Worm (Caenorhabditis elegans): ENCODE results near the gene tars-1.

tars-1 gene

DNA sequence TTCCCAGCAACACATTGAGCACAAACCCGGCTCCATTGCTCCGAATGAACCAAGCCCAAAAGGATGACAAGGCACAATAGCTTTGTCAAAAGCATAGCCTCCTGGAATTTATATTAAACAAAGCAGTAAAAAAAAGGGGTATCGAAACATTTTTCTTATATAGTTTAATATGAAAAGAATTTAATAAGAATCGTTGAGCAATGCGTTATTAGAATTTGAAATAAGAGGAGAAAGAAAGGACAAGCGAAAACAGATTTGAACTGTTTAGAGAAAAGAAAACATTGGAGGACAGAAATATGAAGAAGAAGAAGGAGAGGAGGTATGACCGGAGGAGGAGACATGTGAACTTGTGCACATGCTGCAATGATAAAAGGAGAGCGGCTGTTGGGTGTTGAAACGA lies 10.3 kb downstream of the tars-1 start, which contains the start of gene C47D12.5:
Gene C47D12.5 (minus strand): TSS at position 101 of the 400 bp plus-strand sequence.
- TF ChIP-seq pqm-1 (tag; optimal IDR thresholded peaks at IDR 0.05), result no peak
- no peak for TF ChIP-seq fkh-10 (GFP tag; optimal IDR thresholded peaks at IDR 0.05)
- TF ChIP-seq zag-1 (tag; optimal IDR thresholded peaks at IDR 0.05), result no peak
- no peak for TF ChIP-seq nhr-20 (tag; optimal IDR thresholded peaks at IDR 0.05)
- no peak for TF ChIP-seq tbx-2 (tag; optimal IDR thresholded peaks at IDR 0.05)
- TF ChIP-seq xbp-1 (tag; optimal IDR thresholded peaks at IDR 0.05), result no peak
- TF ChIP-seq ceh-90 (tag; optimal IDR thresholded peaks at IDR 0.05), result no peak
- no peak for TF ChIP-seq elt-2 (tag; optimal IDR thresholded peaks at IDR 0.05)
- TF ChIP-seq sox-4 (tag; optimal IDR thresholded peaks at IDR 0.05), result no peak
- TF ChIP-seq unc-30 (tag; optimal IDR thresholded peaks at IDR 0.05), result no peak
- TF ChIP-seq vab-15 (tag; optimal IDR thresholded peaks at IDR 0.05), result no peak
- TF ChIP-seq lin-39 (tag; optimal IDR thresholded peaks at IDR 0.05), result no peak
- no peak for TF ChIP-seq fos-1 (tag; optimal IDR thresholded peaks at IDR 0.05)
- TF ChIP-seq nhr-71 (tag; optimal IDR thresholded peaks at IDR 0.05), result no peak
- TF ChIP-seq ztf-4 (tag; optimal IDR thresholded peaks at IDR 0.05), result no peak
- no peak for TF ChIP-seq ama-1 (optimal IDR thresholded peaks at IDR 0.05)

DNA sequence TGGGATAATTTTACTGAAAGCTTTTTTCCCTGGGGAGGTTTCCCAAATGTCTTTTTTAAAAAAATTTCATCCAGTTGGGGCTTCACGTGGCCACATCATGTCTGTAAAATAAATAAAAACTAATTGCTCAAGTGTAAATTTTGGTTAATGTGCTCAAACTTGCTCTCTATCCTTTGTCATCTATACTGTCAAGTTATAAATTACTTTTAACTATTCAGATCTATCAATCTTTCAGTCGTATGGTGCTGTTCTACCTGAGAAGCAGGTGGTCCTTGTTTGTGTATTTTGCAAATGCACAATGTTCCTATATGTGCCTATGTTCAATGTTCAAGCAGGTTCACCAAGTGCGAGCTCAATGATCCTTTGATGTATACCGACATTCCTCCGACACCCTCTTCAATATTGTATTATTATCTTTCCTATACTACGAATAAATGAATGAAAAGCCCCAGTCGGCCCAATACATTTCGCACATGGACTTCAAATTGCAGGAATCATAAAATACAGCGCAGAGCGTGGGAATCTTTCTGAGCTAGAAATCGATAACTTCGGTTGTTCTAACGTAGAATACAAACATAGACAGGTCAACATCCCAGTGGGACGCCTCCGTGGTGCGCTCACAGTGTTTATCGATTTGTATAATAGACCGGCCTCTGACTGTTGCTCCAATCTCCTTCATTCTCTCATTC lies 14.2 kb downstream of the tars-1 start, which contains the start of the genes sfxn-1.4 and C47D12.4:
Gene sfxn-1.4 (minus strand): TSS at position 101 of the 689 bp plus-strand sequence.
Gene C47D12.4 (plus strand): TSS at position 639 of the 689 bp plus-strand sequence.
- no peak for TF ChIP-seq unc-86 (tag; optimal IDR thresholded peaks at IDR 0.05)
- TF ChIP-seq ztf-4 (tag; optimal IDR thresholded peaks at IDR 0.05), result no peak
- TF ChIP-seq nhr-12 (tag; optimal IDR thresholded peaks at IDR 0.05), result no peak
- no peak for TF ChIP-seq lin-35 (GFP tag; optimal IDR thresholded peaks at IDR 0.05)
- TF ChIP-seq blmp-1 (tag; optimal IDR thresholded peaks at IDR 0.05), result no peak
- no peak for TF ChIP-seq ama-1 (optimal IDR thresholded peaks at IDR 0.05)
- no peak for TF ChIP-seq alr-1 (tag; optimal IDR thresholded peaks at IDR 0.05; ENCODE audit: borderline replicate concordance)
- TF ChIP-seq unc-98 (GFP tag; IDR thresholded peaks at IDR 0.05), result no peak
- no peak for TF ChIP-seq swsn-7 (tag; optimal IDR thresholded peaks at IDR 0.05)
- TF ChIP-seq egl-13 (tag; optimal IDR thresholded peaks at IDR 0.05), result no peak
- TF ChIP-seq aha-1 (tag; optimal IDR thresholded peaks at IDR 0.05), result no peak

DNA sequence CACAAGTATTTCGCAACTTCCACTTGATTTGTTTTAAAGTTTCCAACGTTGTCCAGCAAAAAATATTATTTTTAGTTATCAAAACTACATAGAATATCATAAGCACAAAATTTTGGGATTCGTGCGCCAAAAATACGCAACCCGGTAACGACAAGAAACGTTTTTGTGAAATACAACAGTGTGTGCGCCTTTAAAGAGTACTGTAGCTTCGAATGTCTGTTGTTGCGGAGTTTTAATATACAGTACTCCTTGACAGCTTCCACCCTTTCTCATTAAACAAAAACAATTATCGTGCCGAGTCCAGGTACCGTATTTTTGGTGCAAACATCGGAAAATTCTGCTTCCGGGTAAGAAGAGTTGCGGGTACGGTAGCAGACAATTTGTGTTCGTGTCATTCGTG lies 15.2 kb downstream of the tars-1 start:
- TF ChIP-seq lin-35 (GFP tag; optimal IDR thresholded peaks at IDR 0.05), result no peak
- TF ChIP-seq fkh-8 (tag; optimal IDR thresholded peaks at IDR 0.05), result no peak
- TF ChIP-seq sox-4 (tag; optimal IDR thresholded peaks at IDR 0.05), result no peak
- no peak for TF ChIP-seq ceh-82 (tag; optimal IDR thresholded peaks at IDR 0.05)
- no peak for TF ChIP-seq unc-130 (tag; optimal IDR thresholded peaks at IDR 0.05)
- no peak for TF ChIP-seq zip-4 (GFP tag; optimal IDR thresholded peaks at IDR 0.05)
- TF ChIP-seq ets-5 (GFP tag; IDR thresholded peaks at IDR 0.05), result no peak
- no peak for TF ChIP-seq sup-37 (GFP tag; optimal IDR thresholded peaks at IDR 0.05)
- no peak for TF ChIP-seq unc-30 (tag; optimal IDR thresholded peaks at IDR 0.05)
- no peak for TF ChIP-seq ceh-88 (GFP tag; IDR thresholded peaks at IDR 0.05)
- no peak for TF ChIP-seq egl-13 (tag; optimal IDR thresholded peaks at IDR 0.05)
- no peak for TF ChIP-seq C16A3.4 (tag; optimal IDR thresholded peaks at IDR 0.05)
- no peak for TF ChIP-seq lin-14 (GFP tag; optimal IDR thresholded peaks at IDR 0.05)
- no peak for TF ChIP-seq mab-9 (GFP tag; IDR thresholded peaks at IDR 0.05)
- TF ChIP-seq blmp-1 (tag; optimal IDR thresholded peaks at IDR 0.05), result no peak
- TF ChIP-seq pax-3 (tag; optimal IDR thresholded peaks at IDR 0.05), result no peak
- no peak for TF ChIP-seq hlh-17 (GFP tag; optimal IDR thresholded peaks at IDR 0.05; ENCODE audit: borderline replicate concordance)
- no peak for TF ChIP-seq snpc-4 (tag; optimal IDR thresholded peaks at IDR 0.05)
- TF ChIP-seq ama-1 (optimal IDR thresholded peaks at IDR 0.05), result no peak
- no peak for TF ChIP-seq lin-15B (tag; optimal IDR thresholded peaks at IDR 0.05)
